Worm (Caenorhabditis elegans): Measurements from ENCODE around the gene rpn-13.

The rpn-13 gene

ce11 chrIII:6307832-6308231 lies 33.9 kb downstream of the rpn-13 start:
- TF ChIP-seq tra-1 (GFP tag; IDR thresholded peaks at IDR 0.05) (no peak), lin-15B (tag; optimal IDR thresholded peaks at IDR 0.05) (no peak), F44E2.7 (GFP tag; IDR thresholded peaks at IDR 0.05) (no peak), fkh-10 (GFP tag; optimal IDR thresholded peaks at IDR 0.05) (peak; percentile 32), ctbp-1 (GFP tag; IDR thresholded peaks at IDR 0.05) (0 out of 2 replicates have a peak, but pooled peaks have one; percentile 27), nhr-41 (GFP tag; IDR thresholded peaks at IDR 0.05) (no peak), jun-1 (tag; optimal IDR thresholded peaks at IDR 0.05) (no peak), ama-1 (optimal IDR thresholded peaks at IDR 0.05) (no peak), nhr-11 (tag; optimal IDR thresholded peaks at IDR 0.05) (no peak), dmd-6 (GFP tag; IDR thresholded peaks at IDR 0.05) (no peak)

DNA sequence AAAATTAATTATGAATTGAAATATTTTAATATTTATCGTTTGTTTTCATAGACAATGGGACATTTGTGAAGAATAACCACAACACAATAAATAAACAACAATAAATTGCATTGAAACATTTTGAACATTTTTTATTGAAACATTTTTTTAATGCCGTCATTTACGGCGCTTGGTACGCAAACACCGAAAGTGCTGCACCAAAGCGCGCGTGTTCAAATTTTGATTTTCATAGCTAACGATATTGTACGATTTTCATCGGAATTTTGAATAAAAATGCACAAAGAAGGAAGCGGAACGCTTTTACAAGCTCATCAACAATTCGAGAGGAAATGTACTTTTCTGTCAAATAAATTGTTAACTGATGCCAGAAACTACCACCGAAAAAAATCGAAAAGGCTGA lies 37.9 kb downstream of the rpn-13 start:
- TF ChIP-seq ceh-62 (tag; optimal IDR thresholded peaks at IDR 0.05), result no peak
- TF ChIP-seq F26F4.8 (GFP tag; conservative IDR thresholded peaks at IDR 0.05), result no peak
- no peak for TF ChIP-seq nhr-76 (tag; optimal IDR thresholded peaks at IDR 0.05)
- no peak for TF ChIP-seq lin-15B (tag; optimal IDR thresholded peaks at IDR 0.05)

- TF ChIP-seq zip-11 (GFP tag; IDR thresholded peaks at IDR 0.05) (no peak), unc-39 (tag; optimal IDR thresholded peaks at IDR 0.05) (no peak), spr-1 (tag; optimal IDR thresholded peaks at IDR 0.05) (no peak), attf-4 (tag; optimal IDR thresholded peaks at IDR 0.05) (no peak), ama-1 (optimal IDR thresholded peaks at IDR 0.05) (peak; percentile 51), nhr-48 (tag; optimal IDR thresholded peaks at IDR 0.05) (peak; percentile 71), ceh-44 (GFP tag; IDR thresholded peaks at IDR 0.05) (no peak), lim-7 (GFP tag; IDR thresholded peaks at IDR 0.05) (no peak), madf-9 (GFP tag; conservative IDR thresholded peaks at IDR 0.05) (no peak), ctbp-1 (GFP tag; IDR thresholded peaks at IDR 0.05) (no peak), Y48G9A.11 (GFP tag; IDR thresholded peaks at IDR 0.05) (no peak), hmg-1.1 (GFP tag; IDR thresholded peaks at IDR 0.05) (peak; percentile 80), nhr-6 (tag; optimal IDR thresholded peaks at IDR 0.05) (peak; percentile 89), rbr-2 (tag; optimal IDR thresholded peaks at IDR 0.05) (peak; percentile 56), snpc-4 (tag; optimal IDR thresholded peaks at IDR 0.05) (no peak), hlh-11 (tag; optimal IDR thresholded peaks at IDR 0.05) (peak; percentile 90), ceh-20 (GFP tag; IDR thresholded peaks at IDR 0.05) (peak; percentile 72), mdl-1 (tag; optimal IDR thresholded peaks at IDR 0.05) (peak; percentile 26 to 85), R02D3.7 (tag; optimal IDR thresholded peaks at IDR 0.05) (no peak), mxl-3 (GFP tag; optimal IDR thresholded peaks at IDR 0.05) (peak; percentile 88), madf-5 (GFP tag; IDR thresholded peaks at IDR 0.05) (no peak), nhr-102 (tag; optimal IDR thresholded peaks at IDR 0.05) (peak; percentile 55), unc-62 (GFP tag; optimal IDR thresholded peaks at IDR 0.05 in 1 of 2) (peak in 1 of 2 experiments; percentile 80), unc-62 (tag; optimal IDR thresholded peaks at IDR 0.05) (no peak), nhr-77 (tag; optimal IDR thresholded peaks at IDR 0.05) (peak; percentile 28), daf-19 (GFP tag; conservative IDR thresholded peaks at IDR 0.05) (no peak), mdt-29 (GFP tag; IDR thresholded peaks at IDR 0.05) (no peak), ceh-28 (tag; optimal IDR thresholded peaks at IDR 0.05) (no peak), nhr-25 (tag; optimal IDR thresholded peaks at IDR 0.05; ENCODE audit: borderline replicate concordance, insufficient read depth) (peak; percentile 46), lin-15B (tag; optimal IDR thresholded peaks at IDR 0.05) (no peak), spr-3 (GFP tag; optimal IDR thresholded peaks at IDR 0.05) (no peak), nhr-11 (tag; optimal IDR thresholded peaks at IDR 0.05) (peak; percentile 72), mes-2 (tag; optimal IDR thresholded peaks at IDR 0.05; ENCODE audit: poor library complexity, severe bottlenecking) (peak; percentile 71), T20F7.1 (GFP tag; optimal IDR thresholded peaks at IDR 0.05) (peak; percentile 33), hlh-30 (tag; optimal IDR thresholded peaks at IDR 0.05; ENCODE audit: insufficient read depth) (peak; percentile 98), nhr-10 (tag; optimal IDR thresholded peaks at IDR 0.05) (no peak), pha-4 (GFP tag; IDR thresholded peaks at IDR 0.05) (no peak), pha-4 (tag; optimal IDR thresholded peaks at IDR 0.05) (peak; percentile 76), sdz-12 (GFP tag; optimal IDR thresholded peaks at IDR 0.05) (no peak)
Measured at ce11 chrIII:6303114-6303647, 38.5 kb downstream of the rpn-13 start, which contains the start of gene F47D12.9. TSS of gene F47D12.9 (minus strand) at chrIII:6303380.
